Worm (Caenorhabditis elegans) whole organism, early embryonic: ENCODE measurements around the gene C43D7.8.

ENCODE experiments used
- ceh-36 ChIP-seq: sonication (generic microtip); optimal IDR thresholded peaks from 2 replicates; lab custom pipeline; 2016; ENCODE audit warnings: missing genetic modification characterization, inconsistent platforms, missing compliant biosample characterization
- tra-4 ChIP-seq: sonication (generic microtip); optimal IDR thresholded peaks from 2 replicates; lab custom pipeline; 2017; ENCODE audit warnings: missing genetic modification characterization, missing compliant biosample characterization

- no peak for TF ChIP-seq tra-4 (tag; lab: Kevin White, UChicago)
- no peak for TF ChIP-seq ceh-36 (tag; lab: Kevin White, UChicago)
Observed at ce11 chrV:19308137-19308536, 3.2 kb downstream of the C43D7.8 start.
